Worm (Caenorhabditis elegans) whole organism, L4 larva: ENCODE results near the gene pax-1.

Experiments
- D1046.2 ChIP-seq: fragments of 200-800 bp; sonication (Bioruptor generic); IDR thresholded peaks from 2 replicates; pipeline ENCODE4 v1.3.6; 2022; ENCODE audit warnings: missing genetic modification characterization, missing compliant biosample characterization
- F10B5.3 ChIP-seq: sonication (generic microtip); optimal IDR thresholded peaks from 2 replicates; lab custom pipeline; 2016; ENCODE audit warnings: mild to moderate bottlenecking, missing genetic modification characterization, missing compliant biosample characterization
- F44E2.7 ChIP-seq: fragments of 200-800 bp; sonication (Bioruptor generic); IDR thresholded peaks from 2 replicates; pipeline ENCODE4 v2.1.2; 2022; ENCODE audit warnings: missing genetic modification characterization, missing compliant biosample characterization
- F49E8.2 ChIP-seq: sonication (generic microtip); optimal IDR thresholded peaks from 2 replicates; lab custom pipeline; 2016; ENCODE audit warnings: missing compliant biosample characterization, mild to moderate bottlenecking, missing genetic modification characterization, borderline replicate concordance
- Y48G9A.11 ChIP-seq: fragments of 200-800 bp; sonication (Bioruptor generic); IDR thresholded peaks from 2 replicates; pipeline ENCODE4 v1.3.6; 2022; ENCODE audit warnings: missing genetic modification reagents, missing genetic modification characterization, missing compliant biosample characterization
- Y75B8A.6 ChIP-seq: fragments of 200-800 bp; sonication (Bioruptor generic); IDR thresholded peaks from 2 replicates; pipeline ENCODE4 v1.3.6; 2022; ENCODE audit warnings: missing genetic modification reagents, missing genetic modification characterization, missing compliant biosample characterization
- ZK337.2 ChIP-seq: fragments of 200-800 bp; sonication (Bioruptor generic); IDR thresholded peaks from 2 replicates; pipeline ENCODE4 v1.3.6; 2022; ENCODE audit warnings: missing genetic modification reagents, missing genetic modification characterization, missing compliant biosample characterization
- aha-1 ChIP-seq: fragments of 150-350 bp; peaks from one replicate; lab custom pipeline; 2014; ENCODE audit warnings: missing biosample characterization, missing genetic modification characterization
- ama-1 ChIP-seq: fragments of 150-350 bp; optimal IDR thresholded peaks from 2 replicates; lab custom pipeline; 2014; ENCODE audit warnings: inconsistent platforms, mixed read lengths
- arid-1 ChIP-seq: fragments of 200-800 bp; sonication (Bioruptor generic); conservative IDR thresholded peaks from 2 replicates; pipeline ENCODE4 v1.3.6; 2022; ENCODE audit warnings: missing genetic modification reagents, missing genetic modification characterization, missing compliant biosample characterization
- attf-4 ChIP-seq: sonication (generic microtip); optimal IDR thresholded peaks from 3 replicates; lab custom pipeline; 2017; ENCODE audit warnings: missing biosample characterization, missing genetic modification characterization
- ceh-82 ChIP-seq: sonication (generic microtip); optimal IDR thresholded peaks from 2 replicates; lab custom pipeline; 2017; ENCODE audit warnings: missing biosample characterization, missing genetic modification characterization
- daf-12 ChIP-seq: fragments of 150-350 bp; optimal IDR thresholded peaks from 2 replicates; lab custom pipeline; 2014; ENCODE audit warnings: missing biosample characterization, missing genetic modification reagents, missing genetic modification characterization
- daf-16 ChIP-seq, 3 experiments: sonication (generic microtip); optimal IDR thresholded peaks; 2 replicates each; lab custom pipeline; 2016 to 2017; ENCODE audit warnings: missing genetic modification characterization in 3 of 3, missing genetic modification reagents in 3 of 3, mild to moderate bottlenecking in 2 of 3, missing compliant biosample characterization in 2 of 3, missing biosample characterization in 1 of 3, moderate library complexity in 1 of 3
- daf-19 ChIP-seq: fragments of 200-800 bp; sonication (Bioruptor generic); conservative IDR thresholded peaks from 2 replicates; pipeline ENCODE4 v1.3.6; 2022; ENCODE audit warnings: missing genetic modification characterization, missing compliant biosample characterization
- dmd-9 ChIP-seq: fragments of 200-800 bp; sonication (Bioruptor generic); IDR thresholded peaks from 2 replicates; pipeline ENCODE4 v1.3.6; 2022; ENCODE audit warnings: missing genetic modification reagents, missing genetic modification characterization, missing compliant biosample characterization
- dpl-1 ChIP-seq: fragments of 150-350 bp; optimal IDR thresholded peaks from 2 replicates; lab custom pipeline; 2014; ENCODE audit warnings: missing biosample characterization, missing genetic modification reagents, missing genetic modification characterization
- dve-1 ChIP-seq: sonication (generic microtip); optimal IDR thresholded peaks from 2 replicates; lab custom pipeline; 2017; ENCODE audit warnings: antibody characterized with exemption, mild to moderate bottlenecking, missing genetic modification characterization, missing compliant biosample characterization; ENCODE audit not compliant: insufficient read depth
- egl-27 ChIP-seq: sonication (generic microtip); optimal IDR thresholded peaks from 3 replicates; lab custom pipeline; 2017; ENCODE audit warnings: missing biosample characterization, missing genetic modification reagents, missing genetic modification characterization
- fos-1 ChIP-seq: fragments of 150-350 bp; optimal IDR thresholded peaks from 2 replicates; lab custom pipeline; 2014; ENCODE audit warnings: missing biosample characterization, missing genetic modification characterization
- hlh-30 ChIP-seq: sonication (generic microtip); optimal IDR thresholded peaks from 2 replicates; lab custom pipeline; 2017; ENCODE audit warnings: antibody characterized with exemption, mild to moderate bottlenecking, missing genetic modification characterization, missing compliant biosample characterization; ENCODE audit not compliant: insufficient read depth
- hmg-1.1 ChIP-seq: fragments of 200-800 bp; sonication (Bioruptor generic); IDR thresholded peaks from 2 replicates; pipeline ENCODE4 v1.3.6; 2022; ENCODE audit warnings: missing genetic modification reagents, missing genetic modification characterization, missing compliant biosample characterization
- lin-1 ChIP-seq: fragments of 200-800 bp; sonication (Bioruptor generic); IDR thresholded peaks from 2 replicates; pipeline ENCODE4 v1.3.6; 2022; ENCODE audit warnings: missing genetic modification reagents, missing genetic modification characterization, missing compliant biosample characterization
- lin-39 ChIP-seq: fragments of 150-350 bp; optimal IDR thresholded peaks from 2 replicates; lab custom pipeline; 2014; ENCODE audit warnings: missing biosample characterization, missing genetic modification reagents, missing genetic modification characterization
- lir-3 ChIP-seq: sonication (generic microtip); optimal IDR thresholded peaks from 2 replicates; lab custom pipeline; 2016; ENCODE audit warnings: mild to moderate bottlenecking, missing genetic modification characterization, missing compliant biosample characterization
- madf-5 ChIP-seq, 2 experiments: fragments of 200-800 bp; sonication (Bioruptor generic); IDR thresholded peaks; 2 replicates each; pipeline ENCODE4 v1.3.6; 2022; ENCODE audit warnings: missing compliant biosample characterization in 2 of 2, missing genetic modification characterization in 2 of 2
- madf-9 ChIP-seq: fragments of 200-800 bp; sonication (Bioruptor generic); conservative IDR thresholded peaks from 2 replicates; pipeline ENCODE4 v1.3.6; 2022; ENCODE audit warnings: missing genetic modification reagents, missing genetic modification characterization, missing compliant biosample characterization
- mxl-2 ChIP-seq: fragments of 200-800 bp; sonication (Bioruptor generic); conservative IDR thresholded peaks from 2 replicates; pipeline ENCODE4 v1.3.6; 2022; ENCODE audit warnings: missing genetic modification reagents, missing genetic modification characterization, missing compliant biosample characterization
- mxl-3 ChIP-seq: fragments of 200-800 bp; sonication (Bioruptor generic); optimal IDR thresholded peaks from 2 replicates; lab custom pipeline; 2018; ENCODE audit warnings: mild to moderate bottlenecking, missing genetic modification characterization, missing compliant biosample characterization
- nhr-102 ChIP-seq: sonication (generic microtip); optimal IDR thresholded peaks from 2 replicates; lab custom pipeline; 2016; ENCODE audit warnings: mild to moderate bottlenecking, missing genetic modification characterization, moderate library complexity, missing compliant biosample characterization
- nhr-25 ChIP-seq: sonication (generic microtip); optimal IDR thresholded peaks from 2 replicates; lab custom pipeline; 2017; ENCODE audit warnings: missing genetic modification characterization, mild to moderate bottlenecking, missing compliant biosample characterization, antibody characterized with exemption, moderate library complexity, borderline replicate concordance; ENCODE audit not compliant: insufficient read depth
- nhr-41 ChIP-seq: fragments of 200-800 bp; sonication (Bioruptor generic); IDR thresholded peaks from 2 replicates; pipeline ENCODE4 v1.3.6; 2022; ENCODE audit warnings: missing genetic modification reagents, missing genetic modification characterization, missing compliant biosample characterization
- nhr-42 ChIP-seq: fragments of 200-800 bp; sonication (Bioruptor generic); IDR thresholded peaks from 2 replicates; pipeline ENCODE4 v1.3.6; 2022; ENCODE audit warnings: missing genetic modification characterization, missing compliant biosample characterization
- nhr-48 ChIP-seq: sonication (generic microtip); optimal IDR thresholded peaks from 2 replicates; lab custom pipeline; 2016; ENCODE audit warnings: mild to moderate bottlenecking, missing genetic modification characterization, missing compliant biosample characterization
- nhr-76 ChIP-seq: fragments of 150-350 bp; optimal IDR thresholded peaks from 2 replicates; lab custom pipeline; 2014; ENCODE audit warnings: missing biosample characterization, missing genetic modification characterization
- nhr-77 ChIP-seq: fragments of 150-350 bp; optimal IDR thresholded peaks from 2 replicates; lab custom pipeline; 2014; ENCODE audit warnings: missing biosample characterization, missing genetic modification characterization
- saeg-2 ChIP-seq: fragments of 200-800 bp; sonication (Bioruptor generic); IDR thresholded peaks from 2 replicates; pipeline ENCODE4 v1.3.6; 2022; ENCODE audit warnings: missing genetic modification reagents, missing genetic modification characterization, missing compliant biosample characterization
- sdz-12 ChIP-seq: fragments of 200-800 bp; sonication (Bioruptor generic); optimal IDR thresholded peaks from 2 replicates; lab custom pipeline; 2018; ENCODE audit warnings: mild to moderate bottlenecking, missing genetic modification characterization, missing compliant biosample characterization
- skn-1 ChIP-seq: fragments of 150-350 bp; optimal IDR thresholded peaks from 2 replicates; lab custom pipeline; 2014; ENCODE audit warnings: missing biosample characterization, missing genetic modification characterization
- snpc-4 ChIP-seq: fragments of 150-350 bp; optimal IDR thresholded peaks from 2 replicates; lab custom pipeline; 2014; ENCODE audit warnings: missing biosample characterization, missing genetic modification characterization
- spr-3 ChIP-seq: fragments of 200-800 bp; sonication (Bioruptor generic); optimal IDR thresholded peaks from 2 replicates; lab custom pipeline; 2018; ENCODE audit warnings: mild to moderate bottlenecking, missing genetic modification characterization, missing compliant biosample characterization
- tag-97 ChIP-seq: fragments of 200-800 bp; sonication (Bioruptor generic); IDR thresholded peaks from 2 replicates; pipeline ENCODE4 v1.3.6; 2022; ENCODE audit warnings: missing genetic modification characterization, missing compliant biosample characterization
- tra-1 ChIP-seq: fragments of 200-800 bp; sonication (Bioruptor generic); IDR thresholded peaks from 2 replicates; pipeline ENCODE4 v1.3.6; 2022; ENCODE audit warnings: missing genetic modification reagents, missing genetic modification characterization, missing compliant biosample characterization
- unc-130 ChIP-seq: sonication (generic microtip); optimal IDR thresholded peaks from 2 replicates; lab custom pipeline; 2016; ENCODE audit warnings: missing genetic modification reagents, missing genetic modification characterization, missing compliant biosample characterization
- unc-62 ChIP-seq, 3 experiments: fragments of 150-350 bp in 1 of 3; sonication (generic microtip); optimal IDR thresholded peaks in 2 of 3; peaks in 1 of 3; 1 replicate in 1 of 3; 2 replicates in 2 of 3; lab custom pipeline; 2014 to 2017; ENCODE audit warnings: missing biosample characterization in 3 of 3, missing genetic modification characterization in 3 of 3, missing genetic modification reagents in 3 of 3, missing genotype in 1 of 3
- zfp-2 ChIP-seq: sonication (generic microtip); optimal IDR thresholded peaks from 2 replicates; lab custom pipeline; 2016; ENCODE audit warnings: mild to moderate bottlenecking, missing genetic modification characterization, missing compliant biosample characterization
- zfp-3 ChIP-seq: fragments of 200-800 bp; sonication (Bioruptor generic); conservative IDR thresholded peaks from 2 replicates; pipeline ENCODE4 v1.3.6; 2022; ENCODE audit warnings: missing genetic modification reagents, missing genetic modification characterization, missing compliant biosample characterization
- zip-11 ChIP-seq: fragments of 200-800 bp; sonication (Bioruptor generic); IDR thresholded peaks from 2 replicates; pipeline ENCODE4 v1.3.6; 2022; ENCODE audit warnings: missing genetic modification characterization, missing compliant biosample characterization
- zip-2 ChIP-seq: fragments of 150-350 bp; optimal IDR thresholded peaks from 2 replicates; lab custom pipeline; 2014; ENCODE audit warnings: missing biosample characterization, missing genetic modification characterization
- ztf-11 ChIP-seq: fragments of 150-350 bp; optimal IDR thresholded peaks from 2 replicates; lab custom pipeline; 2014; ENCODE audit warnings: missing biosample characterization, missing genetic modification characterization
- ztf-7 ChIP-seq: fragments of 150-350 bp; optimal IDR thresholded peaks from 2 replicates; lab custom pipeline; 2014; ENCODE audit warnings: missing biosample characterization, missing genetic modification characterization

The pax-1 gene

DNA sequence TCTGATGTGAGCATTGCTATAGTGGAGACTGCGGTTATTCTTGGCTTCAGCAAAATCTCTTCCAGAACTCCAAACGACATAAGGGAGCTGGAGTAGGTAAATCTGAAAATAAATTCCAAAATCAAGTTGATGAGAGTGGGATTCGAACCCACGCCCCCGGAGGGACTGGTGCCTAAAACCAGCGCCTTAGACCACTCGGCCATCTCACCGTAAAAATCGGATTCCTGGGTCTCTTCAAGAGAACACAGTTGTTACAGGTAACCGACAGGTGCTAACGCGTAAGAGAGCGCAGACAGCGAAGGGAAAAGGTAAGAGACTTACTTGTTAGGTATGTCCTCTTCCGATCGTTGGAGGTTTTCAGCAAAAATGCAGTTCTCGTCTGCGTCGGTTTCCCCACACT lies 10.6 kb downstream of the pax-1 start (continued):
- TF ChIP-seq lin-1 (GFP tag; lab: Robert Waterston, UW) (no peak), nhr-102 (peak; percentile 35), nhr-25 (tag; lab: Kevin White, UChicago) (no peak), unc-130 (GFP tag; lab: Kevin White, UChicago) (no peak), Y75B8A.6 (GFP tag; lab: Robert Waterston, UW) (no peak), tra-1 (GFP tag; lab: Robert Waterston, UW) (no peak), ceh-82 (no peak), ztf-11 (no peak), saeg-2 (GFP tag; lab: Robert Waterston, UW) (no peak), ztf-7 (no peak), nhr-42 (GFP tag; lab: Robert Waterston, UW) (peak; percentile 39; the same call in 1 of the 2 replicates), dmd-9 (GFP tag; lab: Robert Waterston, UW) (no peak), aha-1 (no peak), zfp-2 (tag; lab: Kevin White, UChicago) (peak; percentile 20), mxl-2 (GFP tag; lab: Robert Waterston, UW) (no peak; the same call in 1 of the 2 replicates), lir-3 (tag; lab: Kevin White, UChicago) (peak; percentile 39), dpl-1 (no peak), daf-19 (GFP tag; lab: Robert Waterston, UW) (no peak), arid-1 (GFP tag; lab: Robert Waterston, UW) (no peak), attf-4 (no peak), F10B5.3 (tag; lab: Kevin White, UChicago) (no peak), daf-12 (tag; lab: Kevin White, UChicago) (no peak), tag-97 (GFP tag; lab: Robert Waterston, UW) (no peak), nhr-77 (tag; lab: Kevin White, UChicago) (no peak), madf-5 (GFP tag; IDR thresholded peaks at IDR 0.05; lab: Robert Waterston, UW) (no peak), nhr-41 (0 out of 2 replicates have a peak, but pooled peaks have one; percentile 32), skn-1 (tag; lab: Kevin White, UChicago) (no peak), Y48G9A.11 (GFP tag; lab: Robert Waterston, UW) (no peak; the same call in 1 of the 2 replicates), daf-16 (GFP tag; optimal IDR thresholded peaks at IDR 0.05; lab: Kevin White, UChicago) (peak in 1 of 2 experiments; percentile 38), daf-16 (tag; optimal IDR thresholded peaks at IDR 0.05; lab: Kevin White, UChicago) (peak; percentile 45), ZK337.2 (no peak), zfp-3 (no peak), fos-1 (tag; lab: Kevin White, UChicago) (no peak), hlh-30 (tag; lab: Kevin White, UChicago) (peak; percentile 9), unc-62 (GFP tag; optimal IDR thresholded peaks at IDR 0.05 in 1 of 2; lab: Kevin White, UChicago) (no peak), unc-62 (tag; optimal IDR thresholded peaks at IDR 0.05; lab: Kevin White, UChicago) (no peak), lin-39 (tag; lab: Kevin White, UChicago) (no peak), mxl-3 (no peak), F44E2.7 (GFP tag; lab: Robert Waterston, UW) (no peak), nhr-76 (no peak), sdz-12 (GFP tag; lab: Kevin White, UChicago) (peak; percentile 2), zip-2 (tag; lab: Kevin White, UChicago) (no peak), F49E8.2 (tag; lab: Kevin White, UChicago) (no peak), snpc-4 (peak; percentile 61), spr-3 (no peak), madf-9 (0 out of 2 replicates have a peak, but pooled peaks have one; percentile 24), dve-1 (tag; lab: Kevin White, UChicago) (peak; percentile 66), nhr-48 (tag; lab: Kevin White, UChicago) (no peak), ama-1 (lab: Kevin White, UChicago) (no peak), zip-11 (GFP tag; lab: Robert Waterston, UW) (no peak), hmg-1.1 (GFP tag; lab: Robert Waterston, UW) (peak; percentile 55), egl-27 (tag; lab: Kevin White, UChicago) (no peak), D1046.2 (GFP tag; lab: Robert Waterston, UW) (no peak)
